Worm (Caenorhabditis elegans): ENCODE data around the gene prmn-1.

ce11 chrX:11384534-11385441 lies at the start of gene prmn-1, which contains the start of gene F08B12.11:
- no peak for TF ChIP-seq unc-62 (GFP tag; optimal IDR thresholded peaks at IDR 0.05)
- no peak for TF ChIP-seq hmg-1.2 (GFP tag; IDR thresholded peaks at IDR 0.05)
- no peak for TF ChIP-seq ama-1 (optimal IDR thresholded peaks at IDR 0.05)
- TF ChIP-seq ama-1 (GFP tag; optimal IDR thresholded peaks at IDR 0.05), result no peak
- no peak for TF ChIP-seq hmg-20 (GFP tag; IDR thresholded peaks at IDR 0.05)
- TF ChIP-seq snpc-4 (GFP tag; optimal IDR thresholded peaks at IDR 0.05), result no peak
- no peak for TF ChIP-seq snpc-4 (tag; optimal IDR thresholded peaks at IDR 0.05)
- TF ChIP-seq rec-8 (tag; optimal IDR thresholded peaks at IDR 0.05), result no peak
- no peak for TF ChIP-seq tlf-1 (GFP tag; optimal IDR thresholded peaks at IDR 0.05)
- no peak for TF ChIP-seq lin-40 (tag; optimal IDR thresholded peaks at IDR 0.05)
- TF ChIP-seq mxl-1 (tag; optimal IDR thresholded peaks at IDR 0.05), result no peak
- TF ChIP-seq F10E7.11 (tag; optimal IDR thresholded peaks at IDR 0.05), result no peak
- no peak for TF ChIP-seq nhr-90 (tag; optimal IDR thresholded peaks at IDR 0.05)
- no peak for TF ChIP-seq nfya-1 (tag; optimal IDR thresholded peaks at IDR 0.05; ENCODE audit: borderline replicate concordance, insufficient read depth)
